Worm (Caenorhabditis elegans): ENCODE results near the gene ZK1290.5.

ZK1290.5 gene

DNA sequence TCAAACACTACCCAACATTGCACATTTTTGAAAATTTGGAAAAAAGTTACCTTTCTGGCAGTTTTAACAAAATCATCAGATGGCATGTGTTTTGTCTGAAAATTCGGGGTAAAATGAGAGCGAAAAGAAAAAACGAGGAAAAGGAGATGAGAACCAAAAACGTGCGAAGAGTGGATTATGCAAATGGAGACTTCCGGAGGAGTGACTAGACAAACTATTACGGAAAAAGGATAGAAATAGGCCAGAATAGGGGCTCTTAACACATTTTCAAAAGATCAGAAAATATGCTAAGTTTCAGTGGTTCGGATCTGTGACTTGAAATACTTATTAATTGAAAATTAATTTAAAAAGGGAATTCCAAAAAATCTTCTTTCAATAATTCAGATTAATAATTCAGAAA is 30.1 kb upstream of the ZK1290.5 start, which contains the start of gene srab-14:
Gene srab-14, minus strand, starts transcription at position 101 of the 400 bp plus-strand sequence.
- TF ChIP-seq ztf-11 (tag; optimal IDR thresholded peaks at IDR 0.05) = no peak
- no peak for TF ChIP-seq lin-29 (GFP tag; IDR thresholded peaks at IDR 0.05)
- TF ChIP-seq nhr-25 (tag; optimal IDR thresholded peaks at IDR 0.05; ENCODE audit: borderline replicate concordance, insufficient read depth) = no peak
- no peak for TF ChIP-seq dpl-1 (GFP tag; optimal IDR thresholded peaks at IDR 0.05)
- TF ChIP-seq tag-97 (GFP tag; IDR thresholded peaks at IDR 0.05) = no peak
- TF ChIP-seq ama-1 (optimal IDR thresholded peaks at IDR 0.05) = no peak
- no peak for TF ChIP-seq F10B5.3 (tag; optimal IDR thresholded peaks at IDR 0.05)
- TF ChIP-seq ZK546.5 (tag; optimal IDR thresholded peaks at IDR 0.05) = no peak
- no peak for TF ChIP-seq daf-16 (GFP tag; optimal IDR thresholded peaks at IDR 0.05)
- TF ChIP-seq daf-16 (tag; optimal IDR thresholded peaks at IDR 0.05) = no peak
- no peak for TF ChIP-seq lin-39 (tag; optimal IDR thresholded peaks at IDR 0.05)
- TF ChIP-seq aly-2 (tag; optimal IDR thresholded peaks at IDR 0.05) = no peak
- TF ChIP-seq D1046.2 (GFP tag; IDR thresholded peaks at IDR 0.05) = no peak
- no peak for TF ChIP-seq lin-38 (GFP tag; IDR thresholded peaks at IDR 0.05)
- no peak for TF ChIP-seq arid-1 (GFP tag; conservative IDR thresholded peaks at IDR 0.05)
- TF ChIP-seq mdt-29 (GFP tag; IDR thresholded peaks at IDR 0.05) = no peak
- no peak for TF ChIP-seq Y48G9A.11 (GFP tag; IDR thresholded peaks at IDR 0.05)
- no peak for TF ChIP-seq zip-11 (GFP tag; IDR thresholded peaks at IDR 0.05)
- TF ChIP-seq tra-1 (GFP tag; IDR thresholded peaks at IDR 0.05) = no peak

DNA sequence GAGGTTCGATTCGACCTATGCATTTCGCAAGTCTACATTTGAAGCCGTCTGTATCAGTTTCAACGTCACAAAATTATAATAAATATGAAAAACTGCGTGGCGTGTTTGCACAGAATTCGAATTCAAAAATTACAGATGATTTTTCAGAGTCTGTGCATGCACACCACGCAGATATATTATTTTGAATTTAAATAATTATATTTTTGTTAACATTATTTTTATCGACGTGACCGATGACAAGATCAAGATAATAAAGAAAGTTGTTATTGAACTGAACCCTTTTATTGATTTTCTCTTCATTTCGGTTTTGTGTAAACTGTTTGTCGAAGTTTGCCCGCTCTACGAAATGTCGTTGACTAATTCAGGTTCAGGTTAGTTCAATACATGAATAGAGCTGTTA is 24.4 kb upstream of the ZK1290.5 start, which contains the start of gene C28F5.1:
Gene C28F5.1, plus strand, starts transcription at position 301 of the 400 bp plus-strand sequence.
- TF ChIP-seq ztf-7 (tag; optimal IDR thresholded peaks at IDR 0.05) = no peak

- TF ChIP-seq mxl-2 (GFP tag; conservative IDR thresholded peaks at IDR 0.05) (no peak), nhr-25 (tag; optimal IDR thresholded peaks at IDR 0.05; ENCODE audit: borderline replicate concordance, insufficient read depth) (no peak), unc-130 (GFP tag; optimal IDR thresholded peaks at IDR 0.05) (no peak), aha-1 (tag) (no peak), ceh-44 (GFP tag; IDR thresholded peaks at IDR 0.05) (no peak)
Measured at ce11 chrII:7519221-7519620, 10.2 kb upstream of the ZK1290.5 start, which contains the start of gene glb-9. glb-9 (minus strand) TSS chrII:7519321.

- TF ChIP-seq fkh-10 (GFP tag; optimal IDR thresholded peaks at IDR 0.05) = no peak
- peak in 1 of 2 experiments; percentile 95 for TF ChIP-seq unc-62 (GFP tag; optimal IDR thresholded peaks at IDR 0.05 in 1 of 2)
- TF ChIP-seq unc-62 (tag; optimal IDR thresholded peaks at IDR 0.05) = no peak
- TF ChIP-seq nhr-28 (tag; optimal IDR thresholded peaks at IDR 0.05) = no peak
- TF ChIP-seq rbr-2 (tag; optimal IDR thresholded peaks at IDR 0.05) = no peak
Measured at ce11 chrII:7521420-7521819, 8.0 kb upstream of the ZK1290.5 start.

ce11 chrII:7523281-7523680 is 6.2 kb upstream of the ZK1290.5 start, which contains the start of gene ZK1290.15:
ZK1290.15 (plus strand) TSS chrII:7523581.
- TF ChIP-seq lin-13 (GFP tag; optimal IDR thresholded peaks at IDR 0.05) (no peak), F10B5.3 (tag; optimal IDR thresholded peaks at IDR 0.05) (no peak)

DNA sequence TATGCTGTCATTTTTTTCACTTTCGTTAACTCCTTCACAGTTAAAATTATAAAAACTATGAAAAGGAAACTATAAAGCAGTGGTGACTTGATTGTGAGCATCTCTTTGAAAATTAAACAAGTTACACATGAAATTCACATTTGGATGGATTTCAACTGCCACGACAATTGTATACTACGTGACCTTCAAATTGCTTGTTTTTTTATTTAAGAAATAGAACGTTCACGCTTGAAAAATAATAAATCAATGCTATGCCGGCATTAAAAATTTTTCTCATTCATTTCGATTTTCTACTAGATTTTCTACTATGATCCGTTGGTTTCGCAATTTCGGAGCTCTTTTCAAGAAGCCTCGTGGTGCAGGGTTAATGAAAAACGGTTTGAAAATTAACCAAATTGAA is 4.0 kb upstream of the ZK1290.5 start, which contains the start of the genes ZK1290.7 and rnh-1.1:
Gene ZK1290.7, minus strand, starts transcription at position 101 of the 400 bp plus-strand sequence.
Gene rnh-1.1, plus strand, starts transcription at position 281 of the 400 bp plus-strand sequence.
- TF ChIP-seq nhr-11 (tag; optimal IDR thresholded peaks at IDR 0.05) (no peak), unc-62 (GFP tag; optimal IDR thresholded peaks at IDR 0.05 in 1 of 2) (peak in 1 of 2 experiments; percentile 40), unc-62 (tag; optimal IDR thresholded peaks at IDR 0.05) (no peak)

ce11 chrII:7528210-7528609 is 1.2 kb upstream of the ZK1290.5 start:
- TF ChIP-seq aha-1 (tag) = peak; percentile 98
- 0 out of 2 replicates have a peak, but pooled peaks have one; percentile 57 for TF ChIP-seq saeg-2 (GFP tag; IDR thresholded peaks at IDR 0.05)
- peak in 1 of 2 experiments; percentile 47 for TF ChIP-seq daf-16 (GFP tag; optimal IDR thresholded peaks at IDR 0.05)
- TF ChIP-seq daf-16 (tag; optimal IDR thresholded peaks at IDR 0.05) = peak; percentile 86
- peak; percentile 33 for TF ChIP-seq dpl-1 (GFP tag; optimal IDR thresholded peaks at IDR 0.05)
- TF ChIP-seq php-3 (GFP tag; IDR thresholded peaks at IDR 0.05) = peak; percentile 90
- peak; percentile 94 for TF ChIP-seq nhr-48 (tag; optimal IDR thresholded peaks at IDR 0.05)
- TF ChIP-seq F37D6.2 (tag; optimal IDR thresholded peaks at IDR 0.05) = no peak
- no peak for TF ChIP-seq nhr-25 (tag; optimal IDR thresholded peaks at IDR 0.05; ENCODE audit: borderline replicate concordance, insufficient read depth)
- no peak for TF ChIP-seq ceh-82 (tag; optimal IDR thresholded peaks at IDR 0.05)
- peak; percentile 96 for TF ChIP-seq hlh-11 (tag; optimal IDR thresholded peaks at IDR 0.05)
- TF ChIP-seq D1046.2 (GFP tag; IDR thresholded peaks at IDR 0.05) = no peak
- TF ChIP-seq unc-62 (GFP tag; optimal IDR thresholded peaks at IDR 0.05 in 1 of 2) = peak in 1 of 2 experiments; percentile 4
- no peak for TF ChIP-seq unc-62 (tag; optimal IDR thresholded peaks at IDR 0.05)
- TF ChIP-seq ztf-7 (tag; optimal IDR thresholded peaks at IDR 0.05) = no peak
- TF ChIP-seq hlh-30 (tag; optimal IDR thresholded peaks at IDR 0.05; ENCODE audit: insufficient read depth) = peak; percentile 97
- TF ChIP-seq dmd-6 (GFP tag; IDR thresholded peaks at IDR 0.05) = peak; percentile 99
- TF ChIP-seq lin-38 (GFP tag; IDR thresholded peaks at IDR 0.05) = no peak
